Fruit fly (Drosophila melanogaster) whole organism: ENCODE measurements around the gene CG43322.

Source experiments
- CG8478 ChIP-seq: fragments of >200 bp; optimal IDR thresholded peaks from 2 replicates; lab custom pipeline; 2018; ENCODE audit warnings: inconsistent platforms
- Dll ChIP-seq: fragments of >200 bp; optimal IDR thresholded peaks from 2 replicates; lab custom pipeline; 2017
- pan ChIP-seq: fragments of >200 bp; optimal IDR thresholded peaks from 2 replicates; lab custom pipeline; 2017
- psq ChIP-seq: fragments of >200 bp; optimal IDR thresholded peaks from 2 replicates; lab custom pipeline; 2017

DNA sequence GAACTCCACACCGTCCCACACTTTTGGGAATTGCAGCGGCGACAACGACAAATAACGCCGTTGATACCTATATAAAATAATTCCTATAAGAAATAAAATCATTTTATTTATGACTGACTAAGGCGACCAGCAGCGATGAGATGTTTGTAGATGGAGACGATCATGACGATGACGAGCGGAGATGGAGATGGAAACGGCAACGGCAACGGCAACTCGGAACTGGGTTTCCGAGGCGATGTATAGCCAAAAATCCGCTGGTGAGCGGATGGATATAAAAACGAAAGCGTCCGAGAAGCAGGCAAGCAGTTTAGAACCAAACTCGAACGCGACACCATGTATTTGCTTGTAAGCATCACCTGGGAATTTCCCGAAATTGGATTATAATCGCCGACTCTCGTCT, 8.2 kb downstream of the CG43322 start, which contains the start of gene Pcp:
- TF ChIP-seq Dll (lab: Kevin White, UChicago) (no peak), psq (lab: Kevin White, UChicago) (no peak), CG8478 (lab: Kevin White, UChicago) (no peak), pan (lab: Kevin White, UChicago) (no peak)
